Worm (Caenorhabditis elegans) whole organism, late embryonic: ENCODE results near the gene C10C6.13.

Experiments
- ama-1 ChIP-seq: fragments of 150-350 bp; optimal IDR thresholded peaks from 2 replicates; lab custom pipeline; 2014
- ceh-18 ChIP-seq: sonication (generic microtip); optimal IDR thresholded peaks from 2 replicates; lab custom pipeline; 2016; ENCODE audit warnings: missing genetic modification characterization, missing compliant biosample characterization
- ceh-45 ChIP-seq: fragments of 200-800 bp; sonication (Bioruptor generic); IDR thresholded peaks from 2 replicates; pipeline ENCODE4 v1.3.6; 2022; ENCODE audit warnings: missing genetic modification reagents, missing genetic modification characterization, missing compliant biosample characterization
- npax-4 ChIP-seq: sonication (generic microtip); optimal IDR thresholded peaks from 2 replicates; lab custom pipeline; 2016; ENCODE audit warnings: missing genetic modification characterization, missing compliant biosample characterization
- odd-2 ChIP-seq: sonication (generic microtip); optimal IDR thresholded peaks from 2 replicates; lab custom pipeline; 2017; ENCODE audit warnings: antibody characterized with exemption, mild to moderate bottlenecking, missing genetic modification characterization, missing compliant biosample characterization

DNA sequence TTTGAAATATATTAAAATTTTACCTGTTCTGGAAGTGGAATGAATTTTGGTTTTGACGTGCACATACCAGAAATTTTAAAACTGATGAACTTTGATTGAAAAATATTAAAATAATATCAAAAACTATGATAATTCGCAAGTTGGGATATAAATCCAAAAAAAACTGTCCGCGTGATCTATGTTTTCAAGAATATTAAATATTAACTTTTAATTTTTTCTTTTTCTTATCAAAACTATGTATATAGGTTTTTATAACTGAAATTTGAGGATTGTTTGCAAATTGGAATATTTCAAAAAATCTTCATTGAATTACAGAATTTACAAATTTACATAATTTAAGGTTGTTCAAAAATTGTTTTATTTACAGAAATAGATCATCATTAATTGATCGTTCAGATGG, 4.4 kb downstream of the C10C6.13 start, which contains the start of gene C10C6.3:
- TF ChIP-seq ama-1 (lab: Kevin White, UChicago) (no peak), npax-4 (tag; lab: Kevin White, UChicago) (no peak), ceh-18 (tag; lab: Kevin White, UChicago) (no peak), odd-2 (tag; lab: Kevin White, UChicago) (no peak), ceh-45 (GFP tag; lab: Robert Waterston, UW) (no peak)
